Fruit fly (Drosophila melanogaster): ENCODE results near the gene Zip71B.

The Zip71B gene

dm6 chr3L:15013957-15014692 is 22.0 kb downstream of the Zip71B start, which contains the start of gene Reck (continued):
- TF ChIP-seq Ssrp (tag; optimal IDR thresholded peaks at IDR 0.05) (peak; percentile 74), CG2116 (GFP tag; optimal IDR thresholded peaks at IDR 0.05) (peak; percentile 87), maf-S (GFP tag; optimal IDR thresholded peaks at IDR 0.05) (peak; percentile 15), corto (GFP tag; optimal IDR thresholded peaks at IDR 0.05) (peak; percentile 48), CG8290 (GFP tag; optimal IDR thresholded peaks at IDR 0.05) (peak; percentile 6), CG8290 (tag; optimal IDR thresholded peaks at IDR 0.05) (peak in 1 of 2 experiments; percentile 49), CG8281 (tag; optimal IDR thresholded peaks at IDR 0.05) (peak; percentile 56)

DNA sequence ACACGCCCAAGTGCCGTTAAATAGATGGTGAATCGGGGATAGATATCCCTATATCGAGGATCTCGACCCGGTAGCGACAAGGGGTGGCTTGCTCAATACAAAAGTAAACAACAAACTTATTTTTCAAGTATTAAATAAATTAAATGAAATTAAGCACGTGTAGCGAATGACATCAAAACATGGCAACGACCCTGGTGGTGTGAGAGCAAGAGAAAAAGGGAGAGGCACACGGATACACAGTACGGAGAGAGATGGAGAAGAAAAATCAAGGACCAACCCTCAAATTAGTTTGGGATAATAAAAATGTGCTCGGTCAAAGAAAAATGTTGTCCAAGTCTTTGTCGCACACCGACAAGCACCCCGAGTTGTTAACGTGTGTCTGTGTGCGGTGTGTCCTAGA is 28.9 kb downstream of the Zip71B start:
- TF ChIP-seq CG13296 (GFP tag; optimal IDR thresholded peaks at IDR 0.05) (no peak), Trl (optimal IDR thresholded peaks at IDR 0.05) (peak in 1 of 2 experiments; percentile 47), Trl (GFP tag; optimal IDR thresholded peaks at IDR 0.05) (no peak), CG8388 (GFP tag; optimal IDR thresholded peaks at IDR 0.05) (no peak), Doc3 (GFP tag; IDR thresholded peaks at IDR 0.05; ENCODE audit: partially characterized antibody) (no peak), Nf-YB (GFP tag; optimal IDR thresholded peaks at IDR 0.05) (peak; percentile 73), ftz-f1 (GFP tag; optimal IDR thresholded peaks at IDR 0.05) (no peak), CG14441 (GFP tag; IDR thresholded peaks at IDR 0.05) (no peak), cad (GFP tag; optimal IDR thresholded peaks at IDR 0.05) (peak; percentile 32), Lhr (GFP tag; optimal IDR thresholded peaks at IDR 0.05) (no peak), Bdp1 (GFP tag; optimal IDR thresholded peaks at IDR 0.05) (no peak), MESR4 (GFP tag; optimal IDR thresholded peaks at IDR 0.05) (no peak), gsb-n (tag; optimal IDR thresholded peaks at IDR 0.05) (peak; percentile 93), CG9932 (GFP tag; IDR thresholded peaks at IDR 0.05) (no peak), CG12155 (GFP tag; optimal IDR thresholded peaks at IDR 0.05) (no peak), Mes4 (GFP tag; optimal IDR thresholded peaks at IDR 0.05) (no peak), maf-S (GFP tag; optimal IDR thresholded peaks at IDR 0.05) (no peak), CG12942 (GFP tag; optimal IDR thresholded peaks at IDR 0.05) (no peak), nom (GFP tag; optimal IDR thresholded peaks at IDR 0.05) (no peak), vfl (GFP tag; optimal IDR thresholded peaks at IDR 0.05) (no peak), nerfin-2 (GFP tag; IDR thresholded peaks at IDR 0.05; ENCODE audit: partially characterized antibody) (no peak), yki (optimal IDR thresholded peaks at IDR 0.05) (no peak), Myb (GFP tag; optimal IDR thresholded peaks at IDR 0.05) (no peak), CG12071 (GFP tag; optimal IDR thresholded peaks at IDR 0.05) (no peak), scrt (GFP tag; optimal IDR thresholded peaks at IDR 0.05) (no peak), exex (tag; optimal IDR thresholded peaks at IDR 0.05) (no peak), en (GFP tag; optimal IDR thresholded peaks at IDR 0.05) (no peak), Dfd (GFP tag; optimal IDR thresholded peaks at IDR 0.05) (no peak), ato (GFP tag; IDR thresholded peaks at IDR 0.05; ENCODE audit: partially characterized antibody) (no peak), disco-r (GFP tag; optimal IDR thresholded peaks at IDR 0.05) (no peak), wdn (GFP tag; IDR thresholded peaks at IDR 0.05) (no peak), CG10979 (tag; optimal IDR thresholded peaks at IDR 0.05) (no peak), CG7745 (tag; optimal IDR thresholded peaks at IDR 0.05) (peak; percentile 75), tll (GFP tag; optimal IDR thresholded peaks at IDR 0.05) (no peak), BtbVII (GFP tag; optimal IDR thresholded peaks at IDR 0.05) (no peak), CG14667 (GFP tag; IDR thresholded peaks at IDR 0.05) (no peak), hbn (GFP tag; IDR thresholded peaks at IDR 0.05; ENCODE audit: partially characterized antibody) (no peak), YL-1 (GFP tag; optimal IDR thresholded peaks at IDR 0.05) (no peak), CG7786 (GFP tag; optimal IDR thresholded peaks at IDR 0.05) (no peak), CG4617 (GFP tag; optimal IDR thresholded peaks at IDR 0.05; ENCODE audit: borderline replicate concordance) (no peak), seq (GFP tag; IDR thresholded peaks at IDR 0.05) (peak; percentile 47; the same call in 1 of the 2 replicates), ranshi (GFP tag; IDR thresholded peaks at IDR 0.05) (no peak), Dbx (GFP tag; IDR thresholded peaks at IDR 0.05) (no peak)
